Worm (Caenorhabditis elegans) whole organism, midembryonic: ENCODE results near the gene Y51B9A.6.

Experiments
- T22C8.4 ChIP-seq: fragments of 200-800 bp; sonication (Bioruptor generic); IDR thresholded peaks from 2 replicates; pipeline ENCODE4 v1.3.6; 2022; ENCODE audit warnings: missing genetic modification characterization, missing compliant biosample characterization
- cog-1 ChIP-seq: sonication (generic microtip); optimal IDR thresholded peaks from 2 replicates; lab custom pipeline; 2016; ENCODE audit warnings: missing genetic modification characterization, missing compliant biosample characterization
- flt-1 ChIP-seq: fragments of 200-800 bp; sonication (Bioruptor generic); IDR thresholded peaks from 2 replicates; pipeline ENCODE4 v1.3.6; 2022; ENCODE audit warnings: missing genetic modification characterization, missing compliant biosample characterization
- klf-2 ChIP-seq: fragments of 200-800 bp; sonication (Bioruptor generic); conservative IDR thresholded peaks from 2 replicates; pipeline ENCODE4 v1.3.6; 2022; ENCODE audit warnings: missing genetic modification reagents, missing genetic modification characterization, missing compliant biosample characterization
- med-1 ChIP-seq: sonication (generic microtip); optimal IDR thresholded peaks from 2 replicates; lab custom pipeline; 2017; ENCODE audit warnings: missing genetic modification characterization, mild to moderate bottlenecking, missing compliant biosample characterization, antibody characterized with exemption, missing genetic modification reagents; ENCODE audit not compliant: insufficient read depth
- ref-1 ChIP-seq: fragments of 200-800 bp; sonication (Bioruptor generic); conservative IDR thresholded peaks from 2 replicates; pipeline ENCODE4 v1.3.6; 2022; ENCODE audit warnings: missing genetic modification reagents, missing genetic modification characterization, missing compliant biosample characterization
- tab-1 ChIP-seq: fragments of 200-800 bp; sonication (Bioruptor generic); IDR thresholded peaks from 2 replicates; pipeline ENCODE4 v1.3.6; 2022; ENCODE audit warnings: missing genetic modification characterization, missing compliant biosample characterization
- ztf-23 ChIP-seq: fragments of 200-800 bp; sonication (Bioruptor generic); IDR thresholded peaks from 2 replicates; pipeline ENCODE4 v1.3.6; 2022; ENCODE audit warnings: missing genetic modification reagents, missing genetic modification characterization, missing compliant biosample characterization
- ztf-29 ChIP-seq: fragments of 200-800 bp; sonication (Bioruptor generic); IDR thresholded peaks from 2 replicates; pipeline ENCODE4 v1.3.6; 2022; ENCODE audit warnings: missing genetic modification reagents, missing genetic modification characterization, missing compliant biosample characterization

Gene Y51B9A.6

DNA sequence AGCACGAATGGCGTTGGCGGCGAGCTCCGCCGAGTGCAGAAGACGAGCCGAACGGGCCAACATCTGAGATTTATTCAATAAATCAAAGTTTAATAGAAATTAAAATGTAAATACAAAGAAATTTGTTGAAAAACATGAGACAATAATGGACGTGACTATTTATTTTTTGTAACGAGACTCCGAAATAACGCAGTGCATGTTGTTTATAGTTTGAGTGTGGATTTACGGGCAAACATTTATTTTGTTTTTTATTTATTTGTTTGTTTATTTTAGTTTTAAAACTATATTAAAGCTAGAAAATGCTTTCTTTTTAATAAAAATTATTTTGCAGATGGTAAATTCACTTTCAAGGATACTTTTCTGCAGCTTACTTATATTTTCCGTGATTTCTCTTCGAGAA, 50.3 kb downstream of the Y51B9A.6 start, which contains the start of the genes sdhb-1 and cup-15:
sdhb-1 (minus strand) TSS at position 63 of the 400 bp plus-strand sequence.
cup-15 (plus strand) TSS at position 332 of the 400 bp plus-strand sequence.
- TF ChIP-seq ztf-23 (GFP tag; lab: Robert Waterston, UW) (no peak), T22C8.4 (GFP tag; lab: Robert Waterston, UW) (no peak), med-1 (no peak), ztf-29 (GFP tag; lab: Robert Waterston, UW) (no peak), cog-1 (tag; lab: Kevin White, UChicago) (no peak), klf-2 (GFP tag; lab: Robert Waterston, UW) (no peak), ref-1 (no peak), flt-1 (GFP tag; lab: Robert Waterston, UW) (no peak), tab-1 (GFP tag; lab: Robert Waterston, UW) (no peak)
